Fruit fly (Drosophila melanogaster): Measurements from ENCODE around the gene wrm2.

The wrm2 gene

dm6 chr3L:7360324-7360852, 25.4 kb upstream of the wrm2 start, which contains the start of gene Sec63:
Gene Sec63 (plus strand): TSS chr3L:7360561.
- no peak for TF ChIP-seq Clk (GFP tag; optimal IDR thresholded peaks at IDR 0.05)
- no peak for TF ChIP-seq kay (GFP tag; ENCODE audit: borderline replicate concordance)
- TF ChIP-seq cic (GFP tag; optimal IDR thresholded peaks at IDR 0.05): no peak
- TF ChIP-seq cnc (optimal IDR thresholded peaks at IDR 0.05): no peak
- TF ChIP-seq toe (GFP tag; optimal IDR thresholded peaks at IDR 0.05): no peak
- peak; percentile 49 for TF ChIP-seq ovo (GFP tag; optimal IDR thresholded peaks at IDR 0.05)
- TF ChIP-seq CG7045 (GFP tag; optimal IDR thresholded peaks at IDR 0.05): no peak
- TF ChIP-seq CG7101 (tag; optimal IDR thresholded peaks at IDR 0.05): no peak
- TF ChIP-seq CG14711 (tag; optimal IDR thresholded peaks at IDR 0.05): peak; percentile 98
- peak; percentile 40 for TF ChIP-seq CG1620 (GFP tag; optimal IDR thresholded peaks at IDR 0.05)
- TF ChIP-seq Hr96 (GFP tag; optimal IDR thresholded peaks at IDR 0.05): peak; percentile 46
- TF ChIP-seq pad (GFP tag; optimal IDR thresholded peaks at IDR 0.05): peak; percentile 42
- no peak for TF ChIP-seq tj (GFP tag; optimal IDR thresholded peaks at IDR 0.05)
- TF ChIP-seq Crg-1 (GFP tag; optimal IDR thresholded peaks at IDR 0.05): no peak
- TF ChIP-seq CG11617 (GFP tag; optimal IDR thresholded peaks at IDR 0.05): peak; percentile 5
- TF ChIP-seq CG5204 (GFP tag; optimal IDR thresholded peaks at IDR 0.05): no peak
- no peak for TF ChIP-seq bab1 (GFP tag; optimal IDR thresholded peaks at IDR 0.05)
- no peak for TF ChIP-seq CG12768 (GFP tag; optimal IDR thresholded peaks at IDR 0.05)
- peak; percentile 12 for TF ChIP-seq Mnt (GFP tag; optimal IDR thresholded peaks at IDR 0.05)
- TF ChIP-seq CG33017 (tag; optimal IDR thresholded peaks at IDR 0.05): no peak

DNA sequence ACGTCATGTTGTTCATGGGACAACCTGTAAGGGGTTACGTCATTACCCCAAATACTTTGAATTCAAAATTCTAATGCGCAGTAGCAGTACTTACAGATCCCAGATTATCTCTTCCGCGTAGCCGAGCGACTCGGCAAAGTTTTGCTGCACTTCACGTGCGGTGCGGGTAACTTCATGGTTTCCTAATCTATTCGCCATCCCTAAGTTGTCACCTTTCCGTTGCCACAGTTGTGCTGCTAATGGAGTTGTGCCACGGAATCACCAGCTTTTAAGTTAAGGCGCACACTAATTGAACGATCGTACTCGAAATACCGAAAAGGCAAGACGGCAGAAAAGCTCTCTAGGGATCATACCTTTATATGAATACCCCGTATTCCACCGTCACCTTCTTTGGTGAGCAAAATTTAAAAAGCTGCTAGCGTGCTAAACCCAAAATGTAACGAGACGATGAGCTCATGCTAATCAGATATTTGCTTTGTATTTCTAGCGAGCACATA, 24.8 kb upstream of the wrm2 start, which contains the start of gene pst:
Gene pst, minus strand, starts transcription at position 437 of the 497 bp plus-strand sequence.
- TF ChIP-seq CG33017 (tag; optimal IDR thresholded peaks at IDR 0.05): peak; percentile 12
- no peak for TF ChIP-seq CG7045 (GFP tag; optimal IDR thresholded peaks at IDR 0.05)
- TF ChIP-seq CG5204 (GFP tag; optimal IDR thresholded peaks at IDR 0.05): no peak
- TF ChIP-seq pad (GFP tag; optimal IDR thresholded peaks at IDR 0.05): no peak
- no peak for TF ChIP-seq Crg-1 (GFP tag; optimal IDR thresholded peaks at IDR 0.05)
- peak; percentile 53 for TF ChIP-seq Hr96 (GFP tag; optimal IDR thresholded peaks at IDR 0.05)
- peak; percentile 56 for TF ChIP-seq Mnt (GFP tag; optimal IDR thresholded peaks at IDR 0.05)
- TF ChIP-seq bab1 (GFP tag; optimal IDR thresholded peaks at IDR 0.05): peak; percentile 10
- peak; percentile 43 for TF ChIP-seq CG7101 (tag; optimal IDR thresholded peaks at IDR 0.05)
- TF ChIP-seq CG11617 (GFP tag; optimal IDR thresholded peaks at IDR 0.05): peak; percentile 39
- peak; percentile 46 for TF ChIP-seq CG1620 (GFP tag; optimal IDR thresholded peaks at IDR 0.05)

DNA sequence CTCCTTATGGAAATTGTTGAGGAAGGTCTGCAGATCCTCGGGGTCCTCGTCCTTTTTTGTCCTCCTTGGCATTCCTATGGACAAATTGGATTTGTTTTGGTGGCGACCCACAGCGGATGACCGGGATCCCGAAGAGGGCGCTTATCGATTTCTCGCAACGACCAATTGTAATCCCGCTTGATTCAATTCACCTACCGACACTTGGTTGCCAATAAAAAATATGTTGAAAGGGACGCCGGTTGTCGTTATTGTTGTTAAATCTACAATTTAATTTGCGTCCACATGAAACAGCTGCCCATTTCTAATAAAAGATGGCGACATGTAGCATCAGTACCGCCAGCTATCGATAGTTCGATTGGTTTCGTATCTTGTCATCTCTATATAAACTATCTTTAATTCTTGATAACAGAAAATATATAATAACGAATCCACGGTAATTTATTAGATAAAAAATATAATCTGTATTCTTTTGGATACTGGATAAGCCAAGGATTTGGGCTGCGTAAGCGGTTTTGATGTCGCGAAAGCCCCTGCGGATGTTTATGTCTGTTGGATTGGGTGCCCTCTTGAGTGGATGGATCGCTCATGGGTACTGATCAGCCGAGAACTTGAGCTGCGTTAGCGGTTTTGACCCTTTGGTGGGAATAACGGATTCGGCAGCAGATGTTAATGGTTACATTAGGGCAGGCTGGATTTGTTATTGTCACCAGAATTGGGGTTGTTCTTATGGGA, 21.5 kb upstream of the wrm2 start, which contains the start of gene CTCF:
Gene CTCF, minus strand, starts transcription at position 328 of the 732 bp plus-strand sequence.
- peak; percentile 53 for TF ChIP-seq pad (GFP tag; optimal IDR thresholded peaks at IDR 0.05)
- no peak for TF ChIP-seq ovo (GFP tag; optimal IDR thresholded peaks at IDR 0.05)
- TF ChIP-seq cic (GFP tag; optimal IDR thresholded peaks at IDR 0.05): peak; percentile 22
- TF ChIP-seq Mnt (GFP tag; optimal IDR thresholded peaks at IDR 0.05): peak; percentile 40
- no peak for TF ChIP-seq toe (GFP tag; optimal IDR thresholded peaks at IDR 0.05)
- no peak for TF ChIP-seq CG7045 (GFP tag; optimal IDR thresholded peaks at IDR 0.05)
- TF ChIP-seq CG12768 (GFP tag; optimal IDR thresholded peaks at IDR 0.05): no peak
- TF ChIP-seq kay (GFP tag; ENCODE audit: borderline replicate concordance): no peak
- no peak for TF ChIP-seq CG33017 (tag; optimal IDR thresholded peaks at IDR 0.05)
- no peak for TF ChIP-seq Clk (GFP tag; optimal IDR thresholded peaks at IDR 0.05)
- peak; percentile 49 for TF ChIP-seq tj (GFP tag; optimal IDR thresholded peaks at IDR 0.05)
- TF ChIP-seq Hr96 (GFP tag; optimal IDR thresholded peaks at IDR 0.05): no peak
- TF ChIP-seq CG1620 (GFP tag; optimal IDR thresholded peaks at IDR 0.05): no peak
- no peak for TF ChIP-seq Crg-1 (GFP tag; optimal IDR thresholded peaks at IDR 0.05)
- peak; percentile 22 for TF ChIP-seq CG14711 (tag; optimal IDR thresholded peaks at IDR 0.05)
- no peak for TF ChIP-seq CG5204 (GFP tag; optimal IDR thresholded peaks at IDR 0.05)
- TF ChIP-seq cnc (optimal IDR thresholded peaks at IDR 0.05): no peak
- TF ChIP-seq CG11617 (GFP tag; optimal IDR thresholded peaks at IDR 0.05): peak; percentile 31
- TF ChIP-seq bab1 (GFP tag; optimal IDR thresholded peaks at IDR 0.05): peak; percentile 43
- peak; percentile 29 for TF ChIP-seq CG7101 (tag; optimal IDR thresholded peaks at IDR 0.05)

dm6 chr3L:7349311-7349710, 14.3 kb upstream of the wrm2 start:
- TF ChIP-seq CG5204 (GFP tag; optimal IDR thresholded peaks at IDR 0.05): no peak
- TF ChIP-seq CG12768 (GFP tag; optimal IDR thresholded peaks at IDR 0.05): no peak
- no peak for TF ChIP-seq CG7045 (GFP tag; optimal IDR thresholded peaks at IDR 0.05)
- TF ChIP-seq Crg-1 (GFP tag; optimal IDR thresholded peaks at IDR 0.05): no peak
- no peak for TF ChIP-seq CG7101 (tag; optimal IDR thresholded peaks at IDR 0.05)
- TF ChIP-seq CG11617 (GFP tag; optimal IDR thresholded peaks at IDR 0.05): no peak
- no peak for TF ChIP-seq CG14711 (tag; optimal IDR thresholded peaks at IDR 0.05)
- TF ChIP-seq CG1620 (GFP tag; optimal IDR thresholded peaks at IDR 0.05): no peak
- no peak for TF ChIP-seq CG33017 (tag; optimal IDR thresholded peaks at IDR 0.05)
- no peak for TF ChIP-seq cnc (optimal IDR thresholded peaks at IDR 0.05)
- no peak for TF ChIP-seq kay (GFP tag; ENCODE audit: borderline replicate concordance)
- TF ChIP-seq Clk (GFP tag; optimal IDR thresholded peaks at IDR 0.05): no peak
- TF ChIP-seq ovo (GFP tag; optimal IDR thresholded peaks at IDR 0.05): no peak
- TF ChIP-seq Hr96 (GFP tag; optimal IDR thresholded peaks at IDR 0.05): no peak
- no peak for TF ChIP-seq tj (GFP tag; optimal IDR thresholded peaks at IDR 0.05)

- TF ChIP-seq cic (GFP tag; optimal IDR thresholded peaks at IDR 0.05) (no peak), Hr96 (GFP tag; optimal IDR thresholded peaks at IDR 0.05) (no peak), Mnt (GFP tag; optimal IDR thresholded peaks at IDR 0.05) (peak; percentile 58), CG5204 (GFP tag; optimal IDR thresholded peaks at IDR 0.05) (no peak), Crg-1 (GFP tag; optimal IDR thresholded peaks at IDR 0.05) (no peak), CG7045 (GFP tag; optimal IDR thresholded peaks at IDR 0.05) (no peak), CG7101 (tag; optimal IDR thresholded peaks at IDR 0.05) (peak; percentile 49), CG33017 (tag; optimal IDR thresholded peaks at IDR 0.05) (peak; percentile 26), CG14711 (tag; optimal IDR thresholded peaks at IDR 0.05) (peak; percentile 43), tj (GFP tag; optimal IDR thresholded peaks at IDR 0.05) (peak; percentile 19), CG1620 (GFP tag; optimal IDR thresholded peaks at IDR 0.05) (no peak), kay (GFP tag; ENCODE audit: borderline replicate concordance) (no peak), pad (GFP tag; optimal IDR thresholded peaks at IDR 0.05) (no peak), ovo (GFP tag; optimal IDR thresholded peaks at IDR 0.05) (peak; percentile 5), toe (GFP tag; optimal IDR thresholded peaks at IDR 0.05) (no peak), cnc (optimal IDR thresholded peaks at IDR 0.05) (no peak), CG11617 (GFP tag; optimal IDR thresholded peaks at IDR 0.05) (peak; percentile 29), CG12768 (GFP tag; optimal IDR thresholded peaks at IDR 0.05) (peak; percentile 43), bab1 (GFP tag; optimal IDR thresholded peaks at IDR 0.05) (peak; percentile 67), Clk (GFP tag; optimal IDR thresholded peaks at IDR 0.05) (no peak)
Observed at dm6 chr3L:7347984-7348631, 13.1 kb upstream of the wrm2 start, which contains the start of the genes Srp19 and qm. Gene Srp19 (minus strand): TSS chr3L:7348034. Gene qm (plus strand): TSS chr3L:7348313.

Measured in whole organism, adult.